Fruit fly (Drosophila melanogaster): ENCODE measurements around the gene tws.

Gene tws

dm6 chr3R:10111150-10111814 lies 28.3 kb downstream of the tws start:
- TF ChIP-seq kay (GFP tag; ENCODE audit: borderline replicate concordance) (peak; percentile 91), ovo (GFP tag; optimal IDR thresholded peaks at IDR 0.05) (no peak), CG14711 (tag; optimal IDR thresholded peaks at IDR 0.05) (peak; percentile 44), Clk (GFP tag; optimal IDR thresholded peaks at IDR 0.05) (no peak), CG7101 (tag; optimal IDR thresholded peaks at IDR 0.05) (no peak), tj (GFP tag; optimal IDR thresholded peaks at IDR 0.05) (no peak), CG11617 (GFP tag; optimal IDR thresholded peaks at IDR 0.05) (no peak), bab1 (GFP tag; optimal IDR thresholded peaks at IDR 0.05) (no peak), Hr96 (GFP tag; optimal IDR thresholded peaks at IDR 0.05) (no peak), CG33017 (tag; optimal IDR thresholded peaks at IDR 0.05) (no peak), CG12768 (GFP tag; optimal IDR thresholded peaks at IDR 0.05) (peak; percentile 48), cic (GFP tag; optimal IDR thresholded peaks at IDR 0.05) (no peak), toe (GFP tag; optimal IDR thresholded peaks at IDR 0.05) (no peak), CG7045 (GFP tag; optimal IDR thresholded peaks at IDR 0.05) (peak; percentile 40), CG5204 (GFP tag; optimal IDR thresholded peaks at IDR 0.05) (no peak), CG1620 (GFP tag; optimal IDR thresholded peaks at IDR 0.05) (no peak), pad (GFP tag; optimal IDR thresholded peaks at IDR 0.05) (peak; percentile 50), Crg-1 (GFP tag; optimal IDR thresholded peaks at IDR 0.05) (no peak)

dm6 chr3R:10109938-10110337 lies 29.6 kb downstream of the tws start, which contains the start of gene Fmr1:
Gene Fmr1 (minus strand): TSS chr3R:10110121.
- TF ChIP-seq CG1620 (GFP tag; optimal IDR thresholded peaks at IDR 0.05) (peak; percentile 67), CG14711 (tag; optimal IDR thresholded peaks at IDR 0.05) (peak; percentile 64), CG7101 (tag; optimal IDR thresholded peaks at IDR 0.05) (peak; percentile 43), ovo (GFP tag; optimal IDR thresholded peaks at IDR 0.05) (peak; percentile 18), CG5204 (GFP tag; optimal IDR thresholded peaks at IDR 0.05) (no peak), CG12768 (GFP tag; optimal IDR thresholded peaks at IDR 0.05) (peak; percentile 47), bab1 (GFP tag; optimal IDR thresholded peaks at IDR 0.05) (peak; percentile 52), Mnt (GFP tag; optimal IDR thresholded peaks at IDR 0.05) (peak; percentile 64), Crg-1 (GFP tag; optimal IDR thresholded peaks at IDR 0.05) (no peak), CG11617 (GFP tag; optimal IDR thresholded peaks at IDR 0.05) (peak; percentile 32), Hr96 (GFP tag; optimal IDR thresholded peaks at IDR 0.05) (peak; percentile 70), kay (GFP tag; ENCODE audit: borderline replicate concordance) (no peak), cnc (optimal IDR thresholded peaks at IDR 0.05) (no peak), CG33017 (tag; optimal IDR thresholded peaks at IDR 0.05) (no peak), cic (GFP tag; optimal IDR thresholded peaks at IDR 0.05) (no peak), toe (GFP tag; optimal IDR thresholded peaks at IDR 0.05) (no peak), pad (GFP tag; optimal IDR thresholded peaks at IDR 0.05) (peak; percentile 23), tj (GFP tag; optimal IDR thresholded peaks at IDR 0.05) (peak; percentile 46), Clk (GFP tag; optimal IDR thresholded peaks at IDR 0.05) (peak; percentile 27), CG7045 (GFP tag; optimal IDR thresholded peaks at IDR 0.05) (peak; percentile 49)

- TF ChIP-seq cic (GFP tag; optimal IDR thresholded peaks at IDR 0.05) (peak; percentile 46), CG33017 (tag; optimal IDR thresholded peaks at IDR 0.05) (no peak)
These were observed 30.2 kb downstream of the tws start for dm6 chr3R:10109212-10109880.

dm6 chr3R:10108289-10108928 lies 31.2 kb downstream of the tws start:
- no peak for TF ChIP-seq cic (GFP tag; optimal IDR thresholded peaks at IDR 0.05)
- TF ChIP-seq CG7045 (GFP tag; optimal IDR thresholded peaks at IDR 0.05): no peak
- no peak for TF ChIP-seq CG14711 (tag; optimal IDR thresholded peaks at IDR 0.05)
- TF ChIP-seq Clk (GFP tag; optimal IDR thresholded peaks at IDR 0.05): no peak
- no peak for TF ChIP-seq toe (GFP tag; optimal IDR thresholded peaks at IDR 0.05)
- no peak for TF ChIP-seq CG7101 (tag; optimal IDR thresholded peaks at IDR 0.05)

- TF ChIP-seq CG12768 (GFP tag; optimal IDR thresholded peaks at IDR 0.05): no peak
These were observed 32.8 kb downstream of the tws start for dm6 chr3R:10106796-10107195.

- peak; percentile 0 for TF ChIP-seq CG14711 (tag; optimal IDR thresholded peaks at IDR 0.05)
- no peak for TF ChIP-seq CG1620 (GFP tag; optimal IDR thresholded peaks at IDR 0.05)
- no peak for TF ChIP-seq CG33017 (tag; optimal IDR thresholded peaks at IDR 0.05)
- no peak for TF ChIP-seq Mnt (GFP tag; optimal IDR thresholded peaks at IDR 0.05)
- TF ChIP-seq pad (GFP tag; optimal IDR thresholded peaks at IDR 0.05): peak; percentile 47
- peak; percentile 11 for TF ChIP-seq tj (GFP tag; optimal IDR thresholded peaks at IDR 0.05)
- TF ChIP-seq bab1 (GFP tag; optimal IDR thresholded peaks at IDR 0.05): peak; percentile 73
- TF ChIP-seq ovo (GFP tag; optimal IDR thresholded peaks at IDR 0.05): no peak
- no peak for TF ChIP-seq toe (GFP tag; optimal IDR thresholded peaks at IDR 0.05)
- TF ChIP-seq Hr96 (GFP tag; optimal IDR thresholded peaks at IDR 0.05): no peak
- TF ChIP-seq Clk (GFP tag; optimal IDR thresholded peaks at IDR 0.05): peak; percentile 16
- TF ChIP-seq cnc (optimal IDR thresholded peaks at IDR 0.05): no peak
- peak; percentile 53 for TF ChIP-seq kay (GFP tag; ENCODE audit: borderline replicate concordance)
- no peak for TF ChIP-seq cic (GFP tag; optimal IDR thresholded peaks at IDR 0.05)
These were observed 38.9 kb downstream of the tws start for dm6 chr3R:10100498-10101196.

All from whole organism, adult.